Worm (Caenorhabditis elegans): ENCODE results near the gene lin-2.

Gene lin-2

DNA sequence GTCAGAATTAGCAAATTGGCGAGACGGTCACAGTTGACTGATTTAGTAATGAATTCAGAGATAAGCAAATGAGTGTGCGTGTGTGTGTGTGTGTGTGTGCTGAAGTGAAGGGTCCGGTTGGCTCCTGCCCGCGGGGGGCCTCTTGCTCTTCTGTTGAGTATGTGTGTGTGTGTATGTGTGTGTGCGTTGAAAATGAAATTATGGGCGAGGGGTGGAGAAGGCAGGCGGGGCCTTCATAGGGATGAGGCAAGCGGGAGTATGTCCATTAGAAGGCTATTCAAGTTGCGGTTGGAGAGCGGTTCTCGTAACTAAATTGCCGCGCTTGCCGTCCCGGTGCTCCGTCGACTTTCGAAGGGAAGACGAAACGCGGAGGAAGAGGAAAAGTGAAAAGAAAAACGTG is 6.5 kb downstream of the lin-2 start:
- peak; percentile 23 for TF ChIP-seq sox-4 (tag; optimal IDR thresholded peaks at IDR 0.05)
- TF ChIP-seq pha-2 (tag; optimal IDR thresholded peaks at IDR 0.05), result no peak
- TF ChIP-seq ceh-31 (tag; optimal IDR thresholded peaks at IDR 0.05), result peak; percentile 88
- no peak for TF ChIP-seq ceh-19 (GFP tag; optimal IDR thresholded peaks at IDR 0.05)
- TF ChIP-seq elt-4 (tag; optimal IDR thresholded peaks at IDR 0.05), result no peak
- peak; percentile 42 for TF ChIP-seq nfya-1 (tag; optimal IDR thresholded peaks at IDR 0.05)
- TF ChIP-seq hlh-15 (tag; optimal IDR thresholded peaks at IDR 0.05), result no peak
- no peak for TF ChIP-seq rnt-1 (tag; optimal IDR thresholded peaks at IDR 0.05)
- TF ChIP-seq ceh-6 (GFP tag; optimal IDR thresholded peaks at IDR 0.05), result peak; percentile 11
- no peak for TF ChIP-seq T23F11.4 (GFP tag; optimal IDR thresholded peaks at IDR 0.05)
- no peak for TF ChIP-seq C38D4.7 (GFP tag; optimal IDR thresholded peaks at IDR 0.05)
- TF ChIP-seq ztf-16 (tag; optimal IDR thresholded peaks at IDR 0.05), result no peak
- TF ChIP-seq ref-2 (tag; optimal IDR thresholded peaks at IDR 0.05), result peak; percentile 57
- TF ChIP-seq mec-3 (tag; optimal IDR thresholded peaks at IDR 0.05; ENCODE audit: borderline replicate concordance), result no peak
- TF ChIP-seq ceh-24 (tag; optimal IDR thresholded peaks at IDR 0.05), result no peak
- TF ChIP-seq Y22D7AL.16 (tag; optimal IDR thresholded peaks at IDR 0.05), result no peak
- no peak for TF ChIP-seq lim-6 (tag; optimal IDR thresholded peaks at IDR 0.05)
- TF ChIP-seq ceh-18 (tag; optimal IDR thresholded peaks at IDR 0.05), result peak; percentile 41
- TF ChIP-seq tbx-7 (tag; optimal IDR thresholded peaks at IDR 0.05), result no peak
- TF ChIP-seq elt-2 (tag; optimal IDR thresholded peaks at IDR 0.05), result no peak
- TF ChIP-seq ceh-45 (GFP tag; IDR thresholded peaks at IDR 0.05), result no peak
- TF ChIP-seq unc-55 (GFP tag; optimal IDR thresholded peaks at IDR 0.05), result no peak
- no peak for TF ChIP-seq hlh-30 (tag; optimal IDR thresholded peaks at IDR 0.05; ENCODE audit: insufficient read depth)
- no peak for TF ChIP-seq pax-1 (tag; optimal IDR thresholded peaks at IDR 0.05)
- TF ChIP-seq che-1 (tag; optimal IDR thresholded peaks at IDR 0.05), result no peak
- no peak for TF ChIP-seq K09A11.1 (tag; optimal IDR thresholded peaks at IDR 0.05; ENCODE audit: insufficient read depth)
- no peak for TF ChIP-seq dmd-4 (tag; optimal IDR thresholded peaks at IDR 0.05; ENCODE audit: borderline replicate concordance)
- no peak for TF ChIP-seq ttx-3 (tag; optimal IDR thresholded peaks at IDR 0.05)
- no peak for TF ChIP-seq ets-4 (tag; optimal IDR thresholded peaks at IDR 0.05)
- no peak for TF ChIP-seq unc-86 (tag; optimal IDR thresholded peaks at IDR 0.05)
- peak; percentile 16 for TF ChIP-seq syd-9 (tag; optimal IDR thresholded peaks at IDR 0.05)
- TF ChIP-seq pros-1 (tag; optimal IDR thresholded peaks at IDR 0.05), result no peak
- TF ChIP-seq sdc-2 (tag; optimal IDR thresholded peaks at IDR 0.05), result peak; percentile 8
- TF ChIP-seq eyg-1 (tag; optimal IDR thresholded peaks at IDR 0.05), result no peak
- no peak for TF ChIP-seq nhr-232 (tag; optimal IDR thresholded peaks at IDR 0.05)
- peak; percentile 19 for TF ChIP-seq fkh-10 (GFP tag; optimal IDR thresholded peaks at IDR 0.05)
- no peak for TF ChIP-seq ceh-22 (tag; optimal IDR thresholded peaks at IDR 0.05)
- peak; percentile 47 for TF ChIP-seq tbx-2 (tag; optimal IDR thresholded peaks at IDR 0.05)
- no peak for TF ChIP-seq C08G9.2 (tag; optimal IDR thresholded peaks at IDR 0.05)
- TF ChIP-seq unc-42 (tag; optimal IDR thresholded peaks at IDR 0.05), result peak; percentile 100
- no peak for TF ChIP-seq nhr-11 (tag; optimal IDR thresholded peaks at IDR 0.05)
- TF ChIP-seq ceh-48 (tag; optimal IDR thresholded peaks at IDR 0.05), result no peak
- TF ChIP-seq zip-5 (tag; optimal IDR thresholded peaks at IDR 0.05), result no peak
- no peak for TF ChIP-seq K02D7.2 (tag; optimal IDR thresholded peaks at IDR 0.05)
- no peak for TF ChIP-seq pqm-1 (tag; optimal IDR thresholded peaks at IDR 0.05)
- peak; percentile 22 for TF ChIP-seq F13H6.1 (tag; optimal IDR thresholded peaks at IDR 0.05)
- no peak for TF ChIP-seq pat-9 (tag; optimal IDR thresholded peaks at IDR 0.05)
- peak; percentile 26 for TF ChIP-seq hlh-13 (GFP tag; optimal IDR thresholded peaks at IDR 0.05)
- peak; percentile 12 for TF ChIP-seq fax-1 (tag; optimal IDR thresholded peaks at IDR 0.05)
- no peak for TF ChIP-seq odd-2 (tag; optimal IDR thresholded peaks at IDR 0.05)
- TF ChIP-seq lin-11 (tag; optimal IDR thresholded peaks at IDR 0.05), result no peak
- no peak for TF ChIP-seq ceh-9 (tag; optimal IDR thresholded peaks at IDR 0.05)
- no peak for TF ChIP-seq ceh-2 (tag; optimal IDR thresholded peaks at IDR 0.05)
- peak; percentile 28 for TF ChIP-seq madf-2 (tag; optimal IDR thresholded peaks at IDR 0.05)
